Worm (Caenorhabditis elegans) whole organism, mixed stage, embryonic: ENCODE results near the gene rpi-1.

Experiments used
- M03D4.4 ChIP-seq: sonication (generic microtip); optimal IDR thresholded peaks from 2 replicates; lab custom pipeline; 2017; ENCODE audit warnings: mild to moderate bottlenecking, missing genetic modification characterization, missing compliant biosample characterization
- bed-3 ChIP-seq: fragments of 200-800 bp; sonication (Bioruptor generic); optimal IDR thresholded peaks from 3 replicates; lab custom pipeline; 2018; ENCODE audit warnings: mild to moderate bottlenecking, missing genetic modification characterization, moderate library complexity, missing compliant biosample characterization
- blmp-1 ChIP-seq: fragments of 150-350 bp; optimal IDR thresholded peaks from 2 replicates; lab custom pipeline; 2014; ENCODE audit warnings: missing biosample characterization, missing genetic modification characterization
- ceh-39 ChIP-seq: fragments of 150-350 bp; optimal IDR thresholded peaks from 2 replicates; lab custom pipeline; 2014; ENCODE audit warnings: missing biosample characterization, missing genetic modification characterization
- ceh-43 ChIP-seq: fragments of 200-800 bp; sonication (Bioruptor generic); optimal IDR thresholded peaks from 2 replicates; lab custom pipeline; 2018; ENCODE audit warnings: mild to moderate bottlenecking, missing genetic modification characterization, moderate library complexity, missing compliant biosample characterization
- ceh-83 ChIP-seq: fragments of 200-800 bp; sonication (Bioruptor generic); optimal IDR thresholded peaks from 2 replicates; lab custom pipeline; 2018; ENCODE audit warnings: mild to moderate bottlenecking, missing genetic modification characterization, missing compliant biosample characterization
- ces-1 ChIP-seq: fragments of 150-350 bp; optimal IDR thresholded peaks from 2 replicates; lab custom pipeline; 2014; ENCODE audit warnings: missing biosample characterization, missing genetic modification reagents, missing genetic modification characterization
- cnd-1 ChIP-seq: fragments of 200-800 bp; sonication (Bioruptor generic); optimal IDR thresholded peaks from 2 replicates; lab custom pipeline; 2018; ENCODE audit warnings: mild to moderate bottlenecking, missing genetic modification characterization, missing compliant biosample characterization
- drap-1 ChIP-seq: fragments of 200-800 bp; sonication (Bioruptor generic); optimal IDR thresholded peaks from 3 replicates; lab custom pipeline; 2018; ENCODE audit warnings: mild to moderate bottlenecking, missing genetic modification characterization, missing compliant biosample characterization
- elt-1 ChIP-seq: sonication (generic microtip); optimal IDR thresholded peaks from 2 replicates; lab custom pipeline; 2017; ENCODE audit warnings: missing genetic modification characterization, mild to moderate bottlenecking, missing compliant biosample characterization, antibody characterized with exemption, moderate library complexity, borderline replicate concordance; ENCODE audit not compliant: insufficient read depth
- ham-2 ChIP-seq: fragments of 200-800 bp; sonication (Bioruptor generic); optimal IDR thresholded peaks from 2 replicates; lab custom pipeline; 2018; ENCODE audit warnings: mild to moderate bottlenecking, missing genetic modification characterization, missing compliant biosample characterization
- hlh-1 ChIP-seq: fragments of 150-350 bp; optimal IDR thresholded peaks from 2 replicates; lab custom pipeline; 2014; ENCODE audit warnings: missing biosample characterization, missing genetic modification reagents, missing genetic modification characterization
- lin-13 ChIP-seq: fragments of 150-350 bp; optimal IDR thresholded peaks from 2 replicates; lab custom pipeline; 2014; ENCODE audit warnings: missing biosample characterization, missing genetic modification characterization
- lin-32 ChIP-seq: fragments of 200-800 bp; sonication (Bioruptor generic); optimal IDR thresholded peaks from 2 replicates; lab custom pipeline; 2018; ENCODE audit warnings: mild to moderate bottlenecking, missing genetic modification characterization, missing compliant biosample characterization
- lsy-2 ChIP-seq: fragments of 150-350 bp; optimal IDR thresholded peaks from 2 replicates; lab custom pipeline; 2014; ENCODE audit warnings: missing biosample characterization, missing genetic modification characterization
- mab-5 ChIP-seq: fragments of 150-350 bp; optimal IDR thresholded peaks from 2 replicates; lab custom pipeline; 2014; ENCODE audit warnings: missing biosample characterization, missing genetic modification characterization
- mep-1 ChIP-seq: fragments of 150-350 bp; optimal IDR thresholded peaks from 2 replicates; lab custom pipeline; 2017; ENCODE audit warnings: missing biosample characterization, missing genetic modification reagents, missing genetic modification characterization, inconsistent platforms
- mls-2 ChIP-seq: sonication (generic microtip); optimal IDR thresholded peaks from 2 replicates; lab custom pipeline; 2016; ENCODE audit warnings: mild to moderate bottlenecking, missing genetic modification characterization, moderate library complexity, missing compliant biosample characterization
- nhr-12 ChIP-seq: fragments of 150-350 bp; optimal IDR thresholded peaks from 2 replicates; lab custom pipeline; 2014; ENCODE audit warnings: missing biosample characterization, missing genetic modification characterization
- nhr-2 ChIP-seq: fragments of 150-350 bp; optimal IDR thresholded peaks from 2 replicates; lab custom pipeline; 2014; ENCODE audit warnings: missing biosample characterization, missing genetic modification characterization
- nhr-237 ChIP-seq: fragments of 150-350 bp; optimal IDR thresholded peaks from 2 replicates; lab custom pipeline; 2014; ENCODE audit warnings: missing biosample characterization, missing genetic modification characterization
- nhr-28 ChIP-seq: fragments of 150-350 bp; optimal IDR thresholded peaks from 2 replicates; lab custom pipeline; 2014; ENCODE audit warnings: missing biosample characterization, missing genetic modification characterization
- nhr-76 ChIP-seq: sonication (generic microtip); optimal IDR thresholded peaks from 2 replicates; lab custom pipeline; 2017; ENCODE audit warnings: missing biosample characterization, missing genetic modification characterization
- sem-2 ChIP-seq: fragments of 200-800 bp; sonication (Bioruptor generic); optimal IDR thresholded peaks from 2 replicates; lab custom pipeline; 2018; ENCODE audit warnings: mild to moderate bottlenecking, missing genetic modification characterization, missing compliant biosample characterization
- snpc-4 ChIP-seq: fragments of 150-350 bp; optimal IDR thresholded peaks from 2 replicates; lab custom pipeline; 2014; ENCODE audit warnings: missing biosample characterization, missing genetic modification characterization
- sptf-1 ChIP-seq: sonication (generic microtip); optimal IDR thresholded peaks from 2 replicates; lab custom pipeline; 2017; ENCODE audit warnings: mild to moderate bottlenecking, missing genetic modification characterization, moderate library complexity, missing compliant biosample characterization
- tbx-8 ChIP-seq: fragments of 200-800 bp; sonication (Bioruptor generic); optimal IDR thresholded peaks from 2 replicates; lab custom pipeline; 2018; ENCODE audit warnings: mild to moderate bottlenecking, missing genetic modification characterization, moderate library complexity, missing compliant biosample characterization
- unc-120 ChIP-seq: sonication (generic microtip); optimal IDR thresholded peaks from 2 replicates; lab custom pipeline; 2017; ENCODE audit warnings: missing genetic modification characterization, missing compliant biosample characterization; ENCODE audit not compliant: poor library complexity, severe bottlenecking
- unc-39 ChIP-seq: fragments of 150-350 bp; optimal IDR thresholded peaks from 2 replicates; lab custom pipeline; 2014; ENCODE audit warnings: missing biosample characterization, missing genetic modification characterization
- unc-62 ChIP-seq: fragments of 150-350 bp; optimal IDR thresholded peaks from 2 replicates; lab custom pipeline; 2014; ENCODE audit warnings: missing biosample characterization, missing genetic modification reagents, missing genetic modification characterization
- zip-8 ChIP-seq: fragments of 150-350 bp; optimal IDR thresholded peaks from 2 replicates; lab custom pipeline; 2014; ENCODE audit warnings: missing biosample characterization, missing genetic modification characterization
- ztf-11 ChIP-seq: fragments of 150-350 bp; optimal IDR thresholded peaks from 2 replicates; lab custom pipeline; 2014; ENCODE audit warnings: missing biosample characterization, missing genetic modification characterization

The rpi-1 gene

DNA sequence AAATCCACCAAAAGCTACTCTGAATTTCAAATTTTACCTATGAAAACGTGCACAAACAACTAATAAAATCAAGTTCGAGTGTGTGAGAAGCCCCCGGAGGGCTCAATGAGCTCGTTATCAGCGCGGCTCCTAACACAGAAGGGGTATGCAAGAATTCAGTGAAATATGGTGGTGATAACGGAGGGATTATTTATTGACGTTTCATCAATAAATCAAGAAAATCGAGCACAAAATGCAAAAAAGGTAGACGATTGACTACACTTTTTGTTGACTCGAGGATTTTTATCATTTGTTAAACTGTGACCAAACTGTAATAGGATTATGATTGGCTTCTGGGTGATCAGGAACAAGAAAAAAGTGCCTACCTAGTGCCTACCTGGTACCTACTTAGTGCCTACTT is 4.8 kb downstream of the rpi-1 start, which contains the start of gene zip-3:
Gene zip-3, minus strand, starts transcription at position 21 of the 400 bp plus-strand sequence.
- TF ChIP-seq ham-2 (GFP tag; lab: Kevin White, UChicago) (no peak), tbx-8 (no peak), lsy-2 (no peak), bed-3 (GFP tag; lab: Kevin White, UChicago) (no peak), sem-2 (no peak), mab-5 (no peak), drap-1 (GFP tag; lab: Kevin White, UChicago) (no peak), ceh-83 (GFP tag; lab: Kevin White, UChicago) (no peak), mep-1 (tag; lab: Kevin White, UChicago) (no peak), zip-8 (tag; lab: Kevin White, UChicago) (no peak), nhr-12 (tag; lab: Kevin White, UChicago) (no peak), nhr-2 (tag; lab: Kevin White, UChicago) (no peak), lin-32 (GFP tag; lab: Kevin White, UChicago) (no peak), M03D4.4 (tag; lab: Kevin White, UChicago) (no peak), snpc-4 (tag; lab: Kevin White, UChicago) (no peak), hlh-1 (tag; lab: Kevin White, UChicago) (no peak), lin-13 (no peak), ceh-39 (tag; lab: Kevin White, UChicago) (no peak)

DNA sequence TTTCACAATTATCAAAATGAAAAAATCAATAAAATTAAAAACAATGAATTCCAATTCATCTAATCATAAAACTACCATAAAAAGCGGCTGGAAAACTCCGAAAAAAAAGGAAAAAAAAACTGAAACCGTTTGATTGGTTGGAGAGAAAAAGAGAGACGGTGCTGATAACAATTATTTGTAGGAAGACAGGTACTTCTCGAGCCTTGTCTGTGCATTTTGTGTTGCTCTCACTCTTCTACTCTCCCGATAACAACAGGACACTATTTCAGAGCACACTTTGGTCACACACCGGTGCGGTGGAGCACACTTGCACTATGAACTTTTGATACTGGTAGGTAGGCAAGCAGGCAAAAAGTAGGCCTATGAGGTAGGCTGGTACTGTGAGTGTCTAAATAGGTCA is 5.7 kb downstream of the rpi-1 start:
- TF ChIP-seq snpc-4 (tag; lab: Kevin White, UChicago) (no peak), nhr-28 (tag; lab: Kevin White, UChicago) (no peak), unc-39 (tag; lab: Kevin White, UChicago) (no peak), sptf-1 (no peak), hlh-1 (tag; lab: Kevin White, UChicago) (no peak), nhr-12 (tag; lab: Kevin White, UChicago) (no peak), tbx-8 (no peak), cnd-1 (tag; lab: Kevin White, UChicago) (no peak), elt-1 (tag; lab: Kevin White, UChicago) (no peak)

DNA sequence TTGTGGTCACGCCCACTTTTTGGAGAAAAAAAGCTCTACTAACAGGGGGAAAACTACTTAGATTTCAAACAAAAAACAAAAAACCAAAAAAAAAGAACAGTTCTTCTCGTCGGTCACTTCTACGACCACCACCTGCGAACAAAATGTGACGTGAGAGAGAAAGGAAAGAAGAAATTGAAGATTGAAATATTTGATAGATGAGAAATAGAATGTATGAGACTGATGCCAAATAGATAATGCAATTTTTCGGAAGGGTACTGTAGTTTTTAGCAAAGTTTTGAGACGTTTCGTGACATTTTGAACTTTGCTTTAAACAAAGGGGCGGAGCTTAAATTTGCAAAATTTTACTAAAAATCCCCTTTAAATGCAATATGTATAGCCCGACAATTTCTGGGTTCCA is 7.2 kb downstream of the rpi-1 start:
- TF ChIP-seq unc-62 (GFP tag; lab: Kevin White, UChicago) (no peak), M03D4.4 (tag; lab: Kevin White, UChicago) (no peak), zip-8 (tag; lab: Kevin White, UChicago) (no peak), drap-1 (GFP tag; lab: Kevin White, UChicago) (no peak), ztf-11 (tag; lab: Kevin White, UChicago) (no peak), blmp-1 (tag; lab: Kevin White, UChicago) (no peak), lin-32 (GFP tag; lab: Kevin White, UChicago) (no peak), snpc-4 (tag; lab: Kevin White, UChicago) (no peak)

DNA sequence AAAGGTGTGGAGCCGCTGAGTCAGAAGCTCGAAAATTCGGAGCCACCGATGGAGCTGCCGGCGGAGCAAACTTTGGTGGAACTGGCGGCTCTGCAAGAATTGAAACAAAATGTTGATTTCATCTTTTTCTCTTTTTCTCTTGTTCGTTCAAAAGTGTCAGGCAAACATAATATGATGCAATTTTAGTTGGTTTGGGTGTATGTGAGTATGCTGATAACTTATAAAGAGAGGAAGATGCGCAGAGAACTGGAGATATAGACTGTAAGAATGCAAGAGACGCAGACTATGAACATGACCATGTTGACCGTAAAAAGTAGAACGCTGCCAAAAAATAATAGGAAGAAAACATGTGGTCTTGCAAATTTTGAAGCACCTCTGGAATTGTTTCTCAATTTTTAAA is 8.1 kb downstream of the rpi-1 start:
- no peak for TF ChIP-seq ceh-39 (tag; lab: Kevin White, UChicago)
- no peak for TF ChIP-seq snpc-4 (tag; lab: Kevin White, UChicago)
- TF ChIP-seq M03D4.4 (tag; lab: Kevin White, UChicago) = no peak
- no peak for TF ChIP-seq unc-39 (tag; lab: Kevin White, UChicago)

DNA sequence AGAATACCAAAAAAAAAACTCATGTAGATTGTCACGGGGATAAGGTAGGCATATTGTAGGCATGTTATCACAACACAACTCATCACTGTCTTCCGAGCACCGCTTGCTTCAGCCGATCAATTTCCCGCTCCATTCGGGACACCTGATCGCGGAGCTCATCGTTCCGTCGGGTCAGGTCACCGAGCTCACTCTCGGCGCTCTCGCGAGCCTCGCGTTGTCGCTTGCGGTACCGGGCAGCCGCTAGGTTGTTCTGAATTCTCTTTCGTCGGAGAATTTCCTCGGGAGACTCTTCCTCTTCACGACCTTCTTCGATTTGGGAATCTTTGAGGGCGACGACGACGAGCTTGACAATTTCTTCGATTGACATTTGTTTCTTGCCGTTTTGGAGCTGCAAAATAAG is 10.2 kb downstream of the rpi-1 start:
- TF ChIP-seq sem-2 (no peak), tbx-8 (no peak)

DNA sequence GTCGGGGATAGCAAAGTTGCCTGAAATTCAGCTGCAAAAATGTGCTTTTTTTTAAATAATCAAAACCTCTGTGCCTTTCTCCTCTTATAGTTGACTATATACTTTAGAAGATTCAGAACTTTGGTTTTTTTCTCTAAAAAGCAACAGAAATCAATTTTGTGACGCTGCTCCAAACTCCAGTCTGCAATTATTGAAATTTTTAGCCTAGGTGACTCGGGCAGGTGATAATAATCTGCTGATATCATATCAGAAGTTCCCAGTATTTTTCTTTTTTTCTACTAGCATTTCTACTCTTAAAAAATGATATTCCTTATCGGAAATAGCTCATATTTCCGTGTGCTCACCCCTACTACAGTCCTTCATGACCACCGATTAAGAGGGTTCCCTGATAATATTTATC is 12.9 kb downstream of the rpi-1 start, which contains the start of gene sre-44:
Gene sre-44, plus strand, starts transcription at position 301 of the 400 bp plus-strand sequence.
- TF ChIP-seq mep-1 (tag; lab: Kevin White, UChicago) (no peak), sem-2 (no peak), ceh-43 (GFP tag; lab: Kevin White, UChicago) (no peak), drap-1 (GFP tag; lab: Kevin White, UChicago) (no peak), ces-1 (GFP tag; lab: Kevin White, UChicago) (no peak), ceh-39 (tag; lab: Kevin White, UChicago) (no peak), unc-62 (GFP tag; lab: Kevin White, UChicago) (no peak), mls-2 (no peak), nhr-237 (no peak), lin-13 (no peak), sptf-1 (no peak), unc-120 (tag; lab: Kevin White, UChicago) (no peak), bed-3 (GFP tag; lab: Kevin White, UChicago) (no peak), elt-1 (tag; lab: Kevin White, UChicago) (no peak), cnd-1 (tag; lab: Kevin White, UChicago) (no peak), ztf-11 (tag; lab: Kevin White, UChicago) (no peak), snpc-4 (tag; lab: Kevin White, UChicago) (no peak), nhr-76 (tag; lab: Kevin White, UChicago) (no peak), zip-8 (tag; lab: Kevin White, UChicago) (no peak), lin-32 (GFP tag; lab: Kevin White, UChicago) (no peak)
